In the genomic region with DNA sequence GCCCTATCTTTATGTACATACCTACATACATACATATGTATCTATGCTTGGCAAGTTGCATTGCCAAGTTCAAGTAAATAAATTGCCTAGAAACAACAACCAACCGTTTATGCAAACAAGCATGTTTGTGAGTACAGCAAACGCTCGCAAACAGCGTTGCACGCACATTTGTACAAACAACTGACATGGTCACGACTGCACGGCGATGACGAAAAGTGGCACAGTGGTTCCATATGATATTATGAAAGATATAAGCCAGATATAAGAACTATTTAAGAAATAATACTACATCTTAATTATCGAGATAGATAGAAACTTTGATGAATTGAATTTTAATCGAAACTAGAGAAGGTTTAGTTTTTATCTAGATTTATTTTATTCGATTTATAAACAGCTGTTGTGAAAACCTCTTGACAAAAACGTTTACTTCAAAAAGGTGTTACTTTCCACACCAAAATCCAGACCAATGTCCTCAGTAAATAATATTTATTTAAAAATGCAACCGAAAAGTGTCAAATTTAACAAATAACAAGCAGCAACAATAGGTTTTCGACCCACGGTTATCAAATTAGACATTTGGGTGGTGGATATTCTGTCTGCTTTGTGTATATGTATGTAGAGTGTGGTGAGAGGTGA, we compare ENCODE assay signal across 5 fruit fly cellular contexts.
A peak's percentile ranks its signal among the peaks of the same experiment; 100 is the strongest.
TF ChIP-seq lines count a peak whose summit lies in the region.

No protein-coding gene starts in this region.

- TF ChIP-seq CTCF in whole organism, embryonic (GFP tag; optimal IDR thresholded peaks at IDR 0.05; lab: Kevin White, UChicago): peak; percentile 63

TF ChIP-seq in whole organism, adult, 20 proteins besides CTCF, POLR2A, EP300 and RAD21 (continues in another document):
- TF ChIP-seq Mnt (GFP tag; optimal IDR thresholded peaks at IDR 0.05; lab: Kevin White, UChicago): no peak
- peak; percentile 48 for TF ChIP-seq CG33017 (tag; optimal IDR thresholded peaks at IDR 0.05; lab: Kevin White, UChicago)
- TF ChIP-seq Clk (GFP tag; optimal IDR thresholded peaks at IDR 0.05; lab: Kevin White, UChicago): no peak
- peak; percentile 47 for TF ChIP-seq CG7101 (tag; optimal IDR thresholded peaks at IDR 0.05; lab: Kevin White, UChicago)
- TF ChIP-seq CG1620 (GFP tag; optimal IDR thresholded peaks at IDR 0.05; lab: Kevin White, UChicago): no peak
- TF ChIP-seq CG5204 (GFP tag; optimal IDR thresholded peaks at IDR 0.05; lab: Kevin White, UChicago): peak; percentile 50
- no peak for TF ChIP-seq ovo (GFP tag; optimal IDR thresholded peaks at IDR 0.05; lab: Kevin White, UChicago)
- TF ChIP-seq pad (GFP tag; optimal IDR thresholded peaks at IDR 0.05; lab: Kevin White, UChicago): peak; percentile 15
- TF ChIP-seq CG11617 (GFP tag; optimal IDR thresholded peaks at IDR 0.05; lab: Kevin White, UChicago): peak; percentile 77
- TF ChIP-seq CG14711 (tag; optimal IDR thresholded peaks at IDR 0.05; lab: Kevin White, UChicago): peak; percentile 29
- TF ChIP-seq cnc (optimal IDR thresholded peaks at IDR 0.05; lab: Kevin White, UChicago): no peak
- TF ChIP-seq Crg-1 (GFP tag; optimal IDR thresholded peaks at IDR 0.05; lab: Kevin White, UChicago): no peak
- peak; percentile 39 for TF ChIP-seq CG7045 (GFP tag; optimal IDR thresholded peaks at IDR 0.05; lab: Kevin White, UChicago)
- TF ChIP-seq kay (GFP tag; lab: Kevin White, UChicago; ENCODE audit: borderline replicate concordance): peak; percentile 86
- TF ChIP-seq tj (GFP tag; optimal IDR thresholded peaks at IDR 0.05; lab: Kevin White, UChicago): peak; percentile 63
- no peak for TF ChIP-seq toe (GFP tag; optimal IDR thresholded peaks at IDR 0.05; lab: Kevin White, UChicago)
- no peak for TF ChIP-seq Hr96 (GFP tag; optimal IDR thresholded peaks at IDR 0.05; lab: Kevin White, UChicago)

TF ChIP-seq in whole organism, embryonic, 481 proteins besides CTCF, POLR2A, EP300 and RAD21 (continues in another document):
- peak; percentile 76 for TF ChIP-seq trh (GFP tag; optimal IDR thresholded peaks at IDR 0.05; lab: Kevin White, UChicago)
- peak; percentile 72 for TF ChIP-seq CG8944 (GFP tag; optimal IDR thresholded peaks at IDR 0.05; lab: Kevin White, UChicago)
- peak; percentile 87 for TF ChIP-seq CG4820 (GFP tag; optimal IDR thresholded peaks at IDR 0.05; lab: Kevin White, UChicago)
- peak; percentile 77 for TF ChIP-seq CG1792 (GFP tag; optimal IDR thresholded peaks at IDR 0.05; lab: Kevin White, UChicago)
- peak; percentile 94 for TF ChIP-seq CG4424 (GFP tag; optimal IDR thresholded peaks at IDR 0.05; lab: Kevin White, UChicago)
- peak; percentile 35 for TF ChIP-seq Dip3 (GFP tag; optimal IDR thresholded peaks at IDR 0.05; lab: Kevin White, UChicago)
- peak; percentile 68 for TF ChIP-seq CG10431 (GFP tag; optimal IDR thresholded peaks at IDR 0.05; lab: Kevin White, UChicago)
- TF ChIP-seq CG4854 (GFP tag; optimal IDR thresholded peaks at IDR 0.05; lab: Kevin White, UChicago): peak; percentile 73
- peak; percentile 93 for TF ChIP-seq CG18619 (GFP tag; optimal IDR thresholded peaks at IDR 0.05; lab: Kevin White, UChicago)
- 0 out of 3 replicates have a peak, but pooled peaks have one; percentile 37 for TF ChIP-seq CG2889 (GFP tag; IDR thresholded peaks at IDR 0.05; lab: Robert Waterston, UW)
- TF ChIP-seq CG17912 (GFP tag; optimal IDR thresholded peaks at IDR 0.05; lab: Kevin White, UChicago): no peak
- TF ChIP-seq CG13624 (GFP tag; optimal IDR thresholded peaks at IDR 0.05; lab: Kevin White, UChicago): peak; percentile 26
- TF ChIP-seq CG10321 (GFP tag; IDR thresholded peaks at IDR 0.05; lab: Robert Waterston, UW): peak; percentile 54; the same call in 1 of the 2 replicates
- peak; percentile 20 for TF ChIP-seq Hey (tag; optimal IDR thresholded peaks at IDR 0.05; lab: Kevin White, UChicago)
- peak; percentile 72; the same call in 1 of the 2 replicates for TF ChIP-seq CG7372 (GFP tag; IDR thresholded peaks at IDR 0.05; lab: Robert Waterston, UW)
- TF ChIP-seq Tbp (GFP tag; optimal IDR thresholded peaks at IDR 0.05; lab: Kevin White, UChicago): no peak

TF ChIP-seq in whole organism, prepupa, 60 proteins besides CTCF, POLR2A, EP300 and RAD21 (continues in another document):
- peak; percentile 77 for TF ChIP-seq CG4318 (GFP tag; optimal IDR thresholded peaks at IDR 0.05; lab: Kevin White, UChicago)
- TF ChIP-seq Eip75B (GFP tag; optimal IDR thresholded peaks at IDR 0.05; lab: Kevin White, UChicago): peak; percentile 49
- TF ChIP-seq CG10669 (GFP tag; optimal IDR thresholded peaks at IDR 0.05; lab: Kevin White, UChicago): peak; percentile 32
- TF ChIP-seq lz (GFP tag; optimal IDR thresholded peaks at IDR 0.05; lab: Kevin White, UChicago): peak; percentile 60
- TF ChIP-seq CG6854 (GFP tag; optimal IDR thresholded peaks at IDR 0.05; lab: Kevin White, UChicago): no peak
- TF ChIP-seq Hr4 (GFP tag; optimal IDR thresholded peaks at IDR 0.05; lab: Kevin White, UChicago): peak; percentile 88
- TF ChIP-seq CG1621 (tag; optimal IDR thresholded peaks at IDR 0.05; lab: Kevin White, UChicago): no peak
- TF ChIP-seq CG8319 (GFP tag; optimal IDR thresholded peaks at IDR 0.05; lab: Kevin White, UChicago): no peak
- peak; percentile 90 for TF ChIP-seq CG32006 (GFP tag; optimal IDR thresholded peaks at IDR 0.05; lab: Kevin White, UChicago)
- no peak for TF ChIP-seq CG11902 (GFP tag; optimal IDR thresholded peaks at IDR 0.05; lab: Kevin White, UChicago)
- no peak for TF ChIP-seq CG9139 (GFP tag; optimal IDR thresholded peaks at IDR 0.05; lab: Kevin White, UChicago)
- TF ChIP-seq CG3032 (tag; optimal IDR thresholded peaks at IDR 0.05; lab: Kevin White, UChicago): peak; percentile 11
- TF ChIP-seq ss (GFP tag; optimal IDR thresholded peaks at IDR 0.05; lab: Kevin White, UChicago): peak; percentile 28 to 57
- TF ChIP-seq CG34406 (GFP tag; optimal IDR thresholded peaks at IDR 0.05; lab: Kevin White, UChicago): peak; percentile 69
- peak; percentile 62 for TF ChIP-seq Hr39 (GFP tag; optimal IDR thresholded peaks at IDR 0.05; lab: Kevin White, UChicago)
- TF ChIP-seq Ets21C (GFP tag; optimal IDR thresholded peaks at IDR 0.05; lab: Kevin White, UChicago): peak; percentile 56
- peak; percentile 84 for TF ChIP-seq net (GFP tag; optimal IDR thresholded peaks at IDR 0.05; lab: Kevin White, UChicago)
- TF ChIP-seq Sox102F (GFP tag; optimal IDR thresholded peaks at IDR 0.05; lab: Kevin White, UChicago): peak; percentile 76

TF ChIP-seq in whole organism, pupa, 21 proteins besides CTCF, POLR2A, EP300 and RAD21 (continues in another document):
- TF ChIP-seq rn (GFP tag; IDR thresholded peaks at IDR 0.05; lab: Robert Waterston, UW) (no peak), Pif1B (GFP tag; optimal IDR thresholded peaks at IDR 0.05; lab: Kevin White, UChicago) (peak; percentile 72), CG4496 (GFP tag; IDR thresholded peaks at IDR 0.05; lab: Robert Waterston, UW) (no peak), CG17806 (tag; optimal IDR thresholded peaks at IDR 0.05; lab: Kevin White, UChicago) (no peak), CG8301 (tag; optimal IDR thresholded peaks at IDR 0.05; lab: Kevin White, UChicago) (peak; percentile 59), CG15710 (tag; optimal IDR thresholded peaks at IDR 0.05; lab: Kevin White, UChicago) (no peak), Snoo (tag; optimal IDR thresholded peaks at IDR 0.05; lab: Kevin White, UChicago) (peak; percentile 38), EcR (GFP tag; optimal IDR thresholded peaks at IDR 0.05; lab: Kevin White, UChicago) (no peak), Pif1A (GFP tag; optimal IDR thresholded peaks at IDR 0.05; lab: Kevin White, UChicago) (peak; percentile 63), CG9948 (tag; optimal IDR thresholded peaks at IDR 0.05; lab: Kevin White, UChicago) (peak; percentile 39), CG12605 (GFP tag; IDR thresholded peaks at IDR 0.05; lab: Robert Waterston, UW) (no peak), CG10348 (GFP tag; IDR thresholded peaks at IDR 0.05; lab: Robert Waterston, UW) (no peak), CG32121 (GFP tag; IDR thresholded peaks at IDR 0.05; lab: Robert Waterston, UW) (peak; percentile 63), gl (tag; optimal IDR thresholded peaks at IDR 0.05; lab: Kevin White, UChicago) (no peak), CG13204 (GFP tag; optimal IDR thresholded peaks at IDR 0.05; lab: Kevin White, UChicago) (no peak), CG34367 (tag; optimal IDR thresholded peaks at IDR 0.05; lab: Kevin White, UChicago) (no peak), D1 (tag; optimal IDR thresholded peaks at IDR 0.05; lab: Kevin White, UChicago) (no peak), CG14655 (GFP tag; optimal IDR thresholded peaks at IDR 0.05; lab: Kevin White, UChicago) (peak; percentile 71), CG8159 (tag; optimal IDR thresholded peaks at IDR 0.05; lab: Kevin White, UChicago) (peak; percentile 31), Ets98B (GFP tag; IDR thresholded peaks at IDR 0.05; lab: Robert Waterston, UW) (peak; percentile 49)

TF ChIP-seq in whole organism, wandering third instar larva, 38 proteins besides CTCF, POLR2A, EP300 and RAD21 (continues in another document):
- TF ChIP-seq usp (GFP tag; optimal IDR thresholded peaks at IDR 0.05; lab: Kevin White, UChicago): no peak
- TF ChIP-seq N (GFP tag; optimal IDR thresholded peaks at IDR 0.05; lab: Kevin White, UChicago): no peak
- TF ChIP-seq tai (GFP tag; optimal IDR thresholded peaks at IDR 0.05; lab: Kevin White, UChicago): peak; percentile 78
- peak in 1 of 2 experiments; percentile 84 for TF ChIP-seq foxo (GFP tag; optimal IDR thresholded peaks at IDR 0.05; lab: Kevin White, UChicago)
- TF ChIP-seq jim (GFP tag; optimal IDR thresholded peaks at IDR 0.05; lab: Kevin White, UChicago): peak; percentile 55
- TF ChIP-seq sage (GFP tag; optimal IDR thresholded peaks at IDR 0.05; lab: Kevin White, UChicago): peak; percentile 42
- TF ChIP-seq CG9705 (GFP tag; optimal IDR thresholded peaks at IDR 0.05; lab: Kevin White, UChicago): no peak
- no peak for TF ChIP-seq Hr78 (GFP tag; optimal IDR thresholded peaks at IDR 0.05; lab: Kevin White, UChicago)
- peak; percentile 70 for TF ChIP-seq br (GFP tag; optimal IDR thresholded peaks at IDR 0.05; lab: Kevin White, UChicago)
- peak; percentile 13 for TF ChIP-seq CG32264 (GFP tag; optimal IDR thresholded peaks at IDR 0.05; lab: Kevin White, UChicago)
- TF ChIP-seq Hnf4 (GFP tag; optimal IDR thresholded peaks at IDR 0.05; lab: Kevin White, UChicago): peak; percentile 47
- TF ChIP-seq GATAd (GFP tag; optimal IDR thresholded peaks at IDR 0.05; lab: Kevin White, UChicago): peak; percentile 25
- TF ChIP-seq pan (optimal IDR thresholded peaks at IDR 0.05; lab: Kevin White, UChicago): no peak
- TF ChIP-seq Sp1 (GFP tag; optimal IDR thresholded peaks at IDR 0.05; lab: Kevin White, UChicago): peak; percentile 76
- TF ChIP-seq woc (GFP tag; optimal IDR thresholded peaks at IDR 0.05; lab: Kevin White, UChicago): peak; percentile 68
- TF ChIP-seq h (GFP tag; optimal IDR thresholded peaks at IDR 0.05; lab: Kevin White, UChicago): peak; percentile 81
- TF ChIP-seq fru (GFP tag; optimal IDR thresholded peaks at IDR 0.05; lab: Kevin White, UChicago): peak; percentile 72
- TF ChIP-seq Dfd (GFP tag; optimal IDR thresholded peaks at IDR 0.05; lab: Kevin White, UChicago): no peak
- peak; percentile 40 for TF ChIP-seq brk (GFP tag; optimal IDR thresholded peaks at IDR 0.05; lab: Kevin White, UChicago)
- peak; percentile 80 for TF ChIP-seq OdsH (GFP tag; optimal IDR thresholded peaks at IDR 0.05; lab: Kevin White, UChicago)
- no peak for TF ChIP-seq Abd-B (GFP tag; optimal IDR thresholded peaks at IDR 0.05; lab: Kevin White, UChicago)
